Worm (Caenorhabditis elegans): ENCODE data around the gene F13A2.5.

Gene F13A2.5

DNA sequence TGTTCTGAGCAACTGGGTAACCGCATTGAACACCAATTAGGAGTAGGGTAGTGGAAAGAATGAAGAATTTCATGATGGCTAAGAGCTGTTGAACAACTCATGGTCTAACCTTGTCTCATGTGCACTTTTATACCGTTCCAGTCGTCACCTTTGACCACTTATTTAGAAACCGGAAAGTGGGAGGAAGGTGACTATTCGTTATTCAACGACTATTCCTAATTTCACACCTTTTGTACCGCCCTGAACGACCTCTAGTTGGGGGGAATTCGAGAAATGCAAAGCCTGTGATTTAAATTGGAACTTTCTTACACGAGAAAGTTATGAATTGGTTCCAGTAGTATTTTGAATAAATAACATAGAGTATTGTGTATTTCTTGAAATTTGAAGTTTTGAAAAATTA is 27.8 kb upstream of the F13A2.5 start, which contains the start of gene Y47D7A.12:
Y47D7A.12 (minus strand) TSS at position 101 of the 400 bp plus-strand sequence.
- TF ChIP-seq ceh-39 (tag; optimal IDR thresholded peaks at IDR 0.05) (no peak), nhr-12 (tag; optimal IDR thresholded peaks at IDR 0.05) (no peak), snpc-4 (tag; optimal IDR thresholded peaks at IDR 0.05) (no peak), ceh-43 (GFP tag; optimal IDR thresholded peaks at IDR 0.05) (no peak), ces-1 (GFP tag; optimal IDR thresholded peaks at IDR 0.05) (no peak), unc-62 (GFP tag; optimal IDR thresholded peaks at IDR 0.05) (no peak), zip-8 (tag; optimal IDR thresholded peaks at IDR 0.05) (no peak), lin-32 (GFP tag; optimal IDR thresholded peaks at IDR 0.05) (no peak)

ce11 chrV:4428202-4428601 is 26.4 kb upstream of the F13A2.5 start, which contains the start of gene Y47D7A.11:
Gene Y47D7A.11 (minus strand): TSS chrV:4428302.
- TF ChIP-seq unc-39 (tag; optimal IDR thresholded peaks at IDR 0.05) (no peak), lsy-2 (tag; optimal IDR thresholded peaks at IDR 0.05) (no peak), sptf-1 (tag; optimal IDR thresholded peaks at IDR 0.05) (no peak), mab-5 (tag; optimal IDR thresholded peaks at IDR 0.05) (no peak), flh-1 (GFP tag; optimal IDR thresholded peaks at IDR 0.05) (no peak), ces-1 (GFP tag; optimal IDR thresholded peaks at IDR 0.05) (no peak), ztf-11 (tag; optimal IDR thresholded peaks at IDR 0.05) (no peak), ceh-83 (GFP tag; optimal IDR thresholded peaks at IDR 0.05) (no peak), pha-4 (tag; optimal IDR thresholded peaks at IDR 0.05) (no peak), unc-62 (GFP tag; optimal IDR thresholded peaks at IDR 0.05) (no peak), nhr-237 (tag; optimal IDR thresholded peaks at IDR 0.05) (no peak), zip-8 (tag; optimal IDR thresholded peaks at IDR 0.05) (no peak), ham-2 (GFP tag; optimal IDR thresholded peaks at IDR 0.05) (no peak), hlh-1 (tag; optimal IDR thresholded peaks at IDR 0.05) (no peak), blmp-1 (tag; optimal IDR thresholded peaks at IDR 0.05) (no peak), bed-3 (GFP tag; optimal IDR thresholded peaks at IDR 0.05) (no peak)

ce11 chrV:4423860-4424401 is 22.2 kb upstream of the F13A2.5 start, which contains the start of the genes Y47D7A.9 and Y47D7A.19:
Gene Y47D7A.9 (minus strand): TSS chrV:4423960.
Gene Y47D7A.19 (plus strand): TSS chrV:4424351.
- no peak for TF ChIP-seq pha-4 (tag; optimal IDR thresholded peaks at IDR 0.05)
- TF ChIP-seq zip-8 (tag; optimal IDR thresholded peaks at IDR 0.05), result no peak
- no peak for TF ChIP-seq sem-2 (GFP tag; optimal IDR thresholded peaks at IDR 0.05)
- TF ChIP-seq mep-1 (tag; optimal IDR thresholded peaks at IDR 0.05), result no peak
- TF ChIP-seq lin-13 (tag; optimal IDR thresholded peaks at IDR 0.05), result no peak
- TF ChIP-seq nhr-28 (tag; optimal IDR thresholded peaks at IDR 0.05), result no peak
- TF ChIP-seq unc-62 (GFP tag; optimal IDR thresholded peaks at IDR 0.05), result no peak
- TF ChIP-seq bed-3 (GFP tag; optimal IDR thresholded peaks at IDR 0.05), result no peak
- no peak for TF ChIP-seq flh-1 (GFP tag; optimal IDR thresholded peaks at IDR 0.05)
- TF ChIP-seq snpc-4 (tag; optimal IDR thresholded peaks at IDR 0.05), result no peak
- TF ChIP-seq cnd-1 (tag; optimal IDR thresholded peaks at IDR 0.05), result no peak
- TF ChIP-seq sptf-1 (tag; optimal IDR thresholded peaks at IDR 0.05), result no peak
- no peak for TF ChIP-seq mab-5 (tag; optimal IDR thresholded peaks at IDR 0.05)
- no peak for TF ChIP-seq ztf-11 (tag; optimal IDR thresholded peaks at IDR 0.05)
- no peak for TF ChIP-seq nhr-76 (tag; optimal IDR thresholded peaks at IDR 0.05)
- TF ChIP-seq elt-1 (tag; optimal IDR thresholded peaks at IDR 0.05; ENCODE audit: borderline replicate concordance, insufficient read depth), result no peak
- no peak for TF ChIP-seq ces-1 (GFP tag; optimal IDR thresholded peaks at IDR 0.05)
- TF ChIP-seq drap-1 (GFP tag; optimal IDR thresholded peaks at IDR 0.05), result no peak
- TF ChIP-seq mls-2 (tag; optimal IDR thresholded peaks at IDR 0.05), result no peak
- TF ChIP-seq tbx-8 (GFP tag; optimal IDR thresholded peaks at IDR 0.05), result no peak

DNA sequence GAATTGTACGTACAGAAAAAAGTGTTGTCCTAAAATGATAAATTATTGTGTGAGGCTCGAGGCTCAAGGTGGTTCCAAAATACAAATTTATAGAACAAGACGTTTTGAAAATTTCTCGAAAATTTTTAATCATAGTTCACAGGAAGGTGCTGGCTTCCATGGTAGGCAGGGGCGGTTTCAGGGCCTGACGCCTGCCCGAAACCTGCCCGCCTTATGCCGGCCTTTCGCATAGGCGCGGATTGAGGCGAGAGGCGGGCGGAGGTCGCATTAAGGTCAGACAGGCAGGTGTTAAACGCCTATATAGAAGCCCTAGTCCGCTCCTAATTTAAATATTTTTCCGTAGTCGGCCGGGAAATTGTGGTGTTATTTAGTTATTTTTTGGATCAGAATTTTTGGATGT is 21.3 kb upstream of the F13A2.5 start:
- TF ChIP-seq ham-2 (GFP tag; optimal IDR thresholded peaks at IDR 0.05) (no peak), hlh-1 (tag; optimal IDR thresholded peaks at IDR 0.05) (no peak), ceh-39 (tag; optimal IDR thresholded peaks at IDR 0.05) (no peak), lsy-2 (tag; optimal IDR thresholded peaks at IDR 0.05) (no peak), mep-1 (tag; optimal IDR thresholded peaks at IDR 0.05) (no peak), nhr-76 (tag; optimal IDR thresholded peaks at IDR 0.05) (no peak), flh-1 (GFP tag; optimal IDR thresholded peaks at IDR 0.05) (no peak), elt-1 (tag; optimal IDR thresholded peaks at IDR 0.05; ENCODE audit: borderline replicate concordance, insufficient read depth) (no peak), lin-13 (tag; optimal IDR thresholded peaks at IDR 0.05) (no peak), lin-32 (GFP tag; optimal IDR thresholded peaks at IDR 0.05) (no peak), ztf-11 (tag; optimal IDR thresholded peaks at IDR 0.05) (no peak), ces-1 (GFP tag; optimal IDR thresholded peaks at IDR 0.05) (no peak), nhr-12 (tag; optimal IDR thresholded peaks at IDR 0.05) (no peak)

Data from whole organism, mixed stage, embryonic.